Fruit fly (Drosophila melanogaster) whole organism, embryonic: Measurements from ENCODE around the gene CG15283.

Experiments
- CG10565 ChIP-seq: fragments of 200-800 bp; sonication (Bioruptor generic); optimal IDR thresholded peaks from 3 replicates; lab custom pipeline; 2016; ENCODE audit warnings: missing biosample characterization, mild to moderate bottlenecking, missing genetic modification characterization
- CG11093 ChIP-seq: fragments of 200-800 bp; sonication (Bioruptor generic); IDR thresholded peaks from 3 replicates; pipeline ENCODE4 v1.3.6; 2022; ENCODE audit warnings: missing biosample characterization, missing genetic modification characterization
- CG11456 ChIP-seq: fragments of 200-800 bp; sonication (Bioruptor generic); IDR thresholded peaks from 3 replicates; pipeline ENCODE4 v1.3.6; 2022; ENCODE audit warnings: missing biosample characterization, missing genetic modification characterization
- CG12071 ChIP-seq: fragments of 200-800 bp; sonication (Bioruptor generic); optimal IDR thresholded peaks from 3 replicates; lab custom pipeline; 2018; ENCODE audit warnings: missing biosample characterization, mild to moderate bottlenecking, missing genetic modification characterization
- CG14050 ChIP-seq: fragments of 200-800 bp; sonication (Bioruptor generic); IDR thresholded peaks from 3 replicates; pipeline ENCODE4 v1.3.6; 2022; ENCODE audit warnings: missing biosample characterization, missing genetic modification characterization
- CG14441 ChIP-seq: fragments of 200-800 bp; sonication (Bioruptor generic); IDR thresholded peaks from 2 replicates; pipeline ENCODE4 v1.3.6; 2022; ENCODE audit warnings: missing biosample characterization, missing genetic modification characterization
- CG15696 ChIP-seq: fragments of 200-800 bp; sonication (Bioruptor generic); optimal IDR thresholded peaks from 2 replicates; lab custom pipeline; 2019; ENCODE audit warnings: missing biosample characterization, mild to moderate bottlenecking, missing genetic modification characterization, moderate library complexity
- CG16813 ChIP-seq: fragments of 200-800 bp; sonication (Bioruptor generic); IDR thresholded peaks from 3 replicates; pipeline ENCODE4 v1.3.6; 2022; ENCODE audit warnings: missing biosample characterization, missing genetic modification characterization; ENCODE audit not compliant: partially characterized antibody
- CG17829 ChIP-seq: fragments of 200-800 bp; optimal IDR thresholded peaks from 2 replicates; lab custom pipeline; 2019; ENCODE audit warnings: missing biosample characterization, mild to moderate bottlenecking, missing genetic modification characterization, moderate library complexity
- CG2889 ChIP-seq: fragments of 200-800 bp; sonication (Bioruptor generic); IDR thresholded peaks from 3 replicates; pipeline ENCODE4 v1.3.6; 2022; ENCODE audit warnings: missing biosample characterization, missing genetic modification characterization
- CG3281 ChIP-seq: fragments of 200-800 bp; sonication (Bioruptor generic); optimal IDR thresholded peaks from 3 replicates; lab custom pipeline; 2017; ENCODE audit warnings: missing biosample characterization, mild to moderate bottlenecking, missing genetic modification characterization
- CG34224 ChIP-seq: fragments of 200-800 bp; sonication (Bioruptor generic); IDR thresholded peaks from 3 replicates; pipeline ENCODE4 v1.3.6; 2022; ENCODE audit warnings: missing biosample characterization, missing genetic modification characterization; ENCODE audit not compliant: partially characterized antibody
- CG6175 ChIP-seq: fragments of 200-800 bp; sonication (Bioruptor generic); IDR thresholded peaks from 3 replicates; pipeline ENCODE4 v1.3.6; 2022; ENCODE audit warnings: missing biosample characterization, missing genetic modification characterization
- CG7372 ChIP-seq: fragments of 200-800 bp; sonication (Bioruptor generic); IDR thresholded peaks from 2 replicates; pipeline ENCODE4 v1.3.6; 2022; ENCODE audit warnings: missing biosample characterization, missing genetic modification characterization
- CG8290 ChIP-seq, 3 experiments: fragments of 200-800 bp; sonication (Bioruptor generic); optimal IDR thresholded peaks; 2 replicates each; lab custom pipeline; 2016 to 2019; ENCODE audit warnings: missing biosample characterization in 3 of 3, missing genetic modification characterization in 3 of 3, mild to moderate bottlenecking in 2 of 3, moderate library complexity in 1 of 3
- CG9609 ChIP-seq: fragments of 200-800 bp; sonication (Bioruptor generic); optimal IDR thresholded peaks from 3 replicates; lab custom pipeline; 2016; ENCODE audit warnings: missing biosample characterization, missing genetic modification characterization
- CG9932 ChIP-seq: fragments of 200-800 bp; sonication (Bioruptor generic); IDR thresholded peaks from 2 replicates; pipeline ENCODE4 v1.3.6; 2022; ENCODE audit warnings: missing biosample characterization, missing genetic modification characterization
- CHES-1-like ChIP-seq: fragments of 200-800 bp; sonication (Bioruptor generic); optimal IDR thresholded peaks from 2 replicates; lab custom pipeline; 2016; ENCODE audit warnings: missing biosample characterization, missing genetic modification characterization
- Deaf1 ChIP-seq: fragments of 200-800 bp; optimal IDR thresholded peaks from 3 replicates; lab custom pipeline; 2019; ENCODE audit warnings: missing biosample characterization, mild to moderate bottlenecking, missing genetic modification characterization, moderate library complexity
- Dref ChIP-seq: fragments of 200-800 bp; sonication (Bioruptor generic); IDR thresholded peaks from 2 replicates; pipeline ENCODE4 v1.3.6; 2022; ENCODE audit warnings: missing biosample characterization, missing genetic modification characterization
- Gsc ChIP-seq: fragments of 200-800 bp; sonication (Bioruptor generic); IDR thresholded peaks from 2 replicates; pipeline ENCODE4 v1.3.6; 2022; ENCODE audit warnings: missing biosample characterization, missing genetic modification characterization
- HLH3B ChIP-seq: fragments of 200-800 bp; sonication (Bioruptor generic); IDR thresholded peaks from 2 replicates; pipeline ENCODE4 v1.3.6; 2022; ENCODE audit warnings: missing biosample characterization, missing genetic modification characterization
- HLH54F ChIP-seq: fragments of 200-800 bp; sonication (Bioruptor generic); optimal IDR thresholded peaks from 3 replicates; lab custom pipeline; 2016; ENCODE audit warnings: missing biosample characterization, missing genetic modification characterization
- HmgZ ChIP-seq: fragments of 200-800 bp; sonication (Bioruptor generic); optimal IDR thresholded peaks from 2 replicates; lab custom pipeline; 2018; ENCODE audit warnings: missing biosample characterization, mild to moderate bottlenecking, missing genetic modification characterization
- Hmx ChIP-seq: fragments of 200-800 bp; sonication (Bioruptor generic); optimal IDR thresholded peaks from 2 replicates; lab custom pipeline; 2016; ENCODE audit warnings: missing biosample characterization, missing genetic modification characterization
- Hr39 ChIP-seq: fragments of >200 bp; optimal IDR thresholded peaks from 2 replicates; lab custom pipeline; 2017
- Mad ChIP-seq: fragments of 200-800 bp; sonication (Bioruptor generic); optimal IDR thresholded peaks from 2 replicates; lab custom pipeline; 2016; ENCODE audit warnings: missing biosample characterization, missing genetic modification characterization
- Nf-YB ChIP-seq: fragments of 200-800 bp; sonication (Bioruptor generic); optimal IDR thresholded peaks from 3 replicates; lab custom pipeline; 2019; ENCODE audit warnings: missing biosample characterization, mild to moderate bottlenecking, missing genetic modification characterization, moderate library complexity
- NfI ChIP-seq: fragments of 200-800 bp; sonication (Bioruptor generic); optimal IDR thresholded peaks from 3 replicates; lab custom pipeline; 2018; ENCODE audit warnings: missing biosample characterization, mild to moderate bottlenecking, missing genetic modification characterization, moderate library complexity
- Taf1 ChIP-seq: fragments of 200-800 bp; sonication (Bioruptor generic); IDR thresholded peaks from 2 replicates; pipeline ENCODE4 v1.3.6; 2022; ENCODE audit warnings: missing biosample characterization, missing genetic modification characterization
- bcd ChIP-seq: fragments of 200-800 bp; sonication (Bioruptor generic); optimal IDR thresholded peaks from 2 replicates; lab custom pipeline; 2017; ENCODE audit warnings: missing biosample characterization, mild to moderate bottlenecking, missing genetic modification characterization
- bigmax ChIP-seq: fragments of 200-800 bp; sonication (Bioruptor generic); optimal IDR thresholded peaks from 2 replicates; lab custom pipeline; 2018; ENCODE audit warnings: missing biosample characterization, mild to moderate bottlenecking, missing genetic modification characterization
- btn ChIP-seq: fragments of 200-800 bp; sonication (Bioruptor generic); optimal IDR thresholded peaks from 2 replicates; lab custom pipeline; 2016; ENCODE audit warnings: missing biosample characterization, missing genetic modification characterization
- cas ChIP-seq: fragments of 200-800 bp; sonication (Bioruptor generic); IDR thresholded peaks from 2 replicates; pipeline ENCODE4 v1.3.6; 2022; ENCODE audit warnings: missing biosample characterization, missing genetic modification characterization
- cato ChIP-seq: fragments of 200-800 bp; sonication (Bioruptor generic); optimal IDR thresholded peaks from 2 replicates; lab custom pipeline; 2016; ENCODE audit warnings: missing biosample characterization, missing genetic modification characterization, borderline replicate concordance
- chinmo ChIP-seq: fragments of 200-800 bp; sonication (Bioruptor generic); IDR thresholded peaks from 4 replicates; pipeline ENCODE4 v1.3.6; 2022; ENCODE audit warnings: missing biosample characterization, missing genetic modification characterization; ENCODE audit not compliant: partially characterized antibody
- en ChIP-seq: fragments of 200-800 bp; sonication (Bioruptor generic); optimal IDR thresholded peaks from 2 replicates; lab custom pipeline; 2016; ENCODE audit warnings: missing biosample characterization, missing genetic modification characterization
- exex ChIP-seq: fragments of 200-800 bp; sonication (Bioruptor generic); optimal IDR thresholded peaks from 4 replicates; lab custom pipeline; 2018; ENCODE audit warnings: missing biosample characterization, mild to moderate bottlenecking, missing genetic modification characterization, moderate library complexity
- fd3F ChIP-seq: fragments of 200-800 bp; sonication (Bioruptor generic); optimal IDR thresholded peaks from 2 replicates; lab custom pipeline; 2018; ENCODE audit warnings: missing biosample characterization, mild to moderate bottlenecking, missing genetic modification characterization, moderate library complexity
- gcm2 ChIP-seq: fragments of 200-800 bp; sonication (Bioruptor generic); optimal IDR thresholded peaks from 2 replicates; lab custom pipeline; 2016; ENCODE audit warnings: missing biosample characterization, missing genetic modification characterization
- gem ChIP-seq: fragments of 200-800 bp; sonication (Bioruptor generic); optimal IDR thresholded peaks from 2 replicates; lab custom pipeline; 2019; ENCODE audit warnings: missing biosample characterization, mild to moderate bottlenecking, missing genetic modification characterization, moderate library complexity
- grau ChIP-seq: fragments of 200-800 bp; optimal IDR thresholded peaks from 3 replicates; lab custom pipeline; 2019; ENCODE audit warnings: missing biosample characterization, mild to moderate bottlenecking, missing genetic modification characterization, moderate library complexity
- lbe ChIP-seq: fragments of 200-800 bp; sonication (Bioruptor generic); optimal IDR thresholded peaks from 2 replicates; lab custom pipeline; 2016; ENCODE audit warnings: missing biosample characterization, mild to moderate bottlenecking, missing genetic modification characterization
- lola ChIP-seq, 3 experiments: fragments of >200 bp in 2 of 3; fragments of 200-800 bp in 1 of 3; sonication (Bioruptor generic) in 1 of 3; optimal IDR thresholded peaks; 2 replicates each; lab custom pipeline; 2017 to 2019; ENCODE audit warnings: missing biosample characterization in 3 of 3, missing genetic modification characterization in 3 of 3, mild to moderate bottlenecking in 1 of 3, moderate library complexity in 1 of 3
- peb ChIP-seq: fragments of 200-800 bp; sonication (Bioruptor generic); IDR thresholded peaks from 2 replicates; pipeline ENCODE4 v1.3.6; 2022; ENCODE audit warnings: missing biosample characterization, missing genetic modification characterization
- pros ChIP-seq: fragments of 200-800 bp; sonication (Bioruptor generic); optimal IDR thresholded peaks from 3 replicates; lab custom pipeline; 2019; ENCODE audit warnings: missing biosample characterization, mild to moderate bottlenecking, missing genetic modification characterization, moderate library complexity
- psq ChIP-seq: fragments of 200-800 bp; sonication (Bioruptor generic); optimal IDR thresholded peaks from 2 replicates; lab custom pipeline; 2017; ENCODE audit warnings: missing biosample characterization, missing genetic modification characterization
- sqz ChIP-seq: fragments of 200-800 bp; sonication (Bioruptor generic); optimal IDR thresholded peaks from 3 replicates; lab custom pipeline; 2018; ENCODE audit warnings: missing biosample characterization, mild to moderate bottlenecking, missing genetic modification characterization
- zfh1 ChIP-seq: fragments of 200-800 bp; sonication (Bioruptor generic); IDR thresholded peaks from 3 replicates; pipeline ENCODE4 v1.3.6; 2022; ENCODE audit warnings: missing biosample characterization, missing genetic modification characterization

Gene CG15283

dm6 chr2L:14462644-14463394 is 12.1 kb upstream of the CG15283 start (continued):
- TF ChIP-seq bcd (GFP tag; lab: Kevin White, UChicago) (peak; percentile 68), CG11456 (GFP tag; lab: Robert Waterston, UW) (no peak), Dref (GFP tag; lab: Robert Waterston, UW) (no peak), gcm2 (GFP tag; lab: Kevin White, UChicago) (no peak), sqz (peak; percentile 73), fd3F (GFP tag; lab: Kevin White, UChicago) (no peak), btn (peak; percentile 6), psq (GFP tag; lab: Kevin White, UChicago) (peak; percentile 34), HLH54F (GFP tag; lab: Kevin White, UChicago) (no peak), CG7372 (GFP tag; lab: Robert Waterston, UW) (peak; percentile 53), gem (tag; lab: Kevin White, UChicago) (peak; percentile 88), pros (GFP tag; lab: Kevin White, UChicago) (no peak), CG9609 (GFP tag; lab: Kevin White, UChicago) (no peak), CG34224 (GFP tag; lab: Robert Waterston, UW) (no peak), CG12071 (GFP tag; lab: Kevin White, UChicago) (peak; percentile 45), cato (peak; percentile 26), HmgZ (tag; lab: Kevin White, UChicago) (no peak), exex (tag; lab: Kevin White, UChicago) (no peak), Gsc (no peak), Taf1 (GFP tag; lab: Robert Waterston, UW) (no peak), CG2889 (GFP tag; lab: Robert Waterston, UW) (no peak), CG15696 (peak; percentile 90), CG3281 (GFP tag; lab: Kevin White, UChicago) (peak; percentile 32), zfh1 (0 out of 3 replicates have a peak, but pooled peaks have one; percentile 53), Deaf1 (tag; lab: Kevin White, UChicago) (peak; percentile 12), bigmax (GFP tag; lab: Kevin White, UChicago) (no peak), grau (tag; lab: Kevin White, UChicago) (peak; percentile 76), lbe (GFP tag; lab: Kevin White, UChicago) (no peak), HLH3B (GFP tag; lab: Robert Waterston, UW) (no peak; the same call in none of the 2 replicates), CHES-1-like (GFP tag; lab: Kevin White, UChicago) (no peak), Nf-YB (GFP tag; lab: Kevin White, UChicago) (peak; percentile 53), CG14050 (0 out of 3 replicates have a peak, but pooled peaks have one; percentile 37), en (GFP tag; lab: Kevin White, UChicago) (peak; percentile 35), Hmx (GFP tag; lab: Kevin White, UChicago) (no peak), NfI (GFP tag; lab: Kevin White, UChicago) (no peak), CG8290 (GFP tag; optimal IDR thresholded peaks at IDR 0.05; lab: Kevin White, UChicago) (no peak), CG8290 (tag; optimal IDR thresholded peaks at IDR 0.05; lab: Kevin White, UChicago) (no peak), CG14441 (GFP tag; lab: Robert Waterston, UW) (peak; percentile 70), cas (no peak), Mad (GFP tag; lab: Kevin White, UChicago) (no peak), chinmo (GFP tag; lab: Robert Waterston, UW) (no peak), CG16813 (GFP tag; lab: Robert Waterston, UW) (no peak), peb (GFP tag; lab: Robert Waterston, UW) (no peak; the same call in none of the 2 replicates), CG11093 (GFP tag; lab: Robert Waterston, UW) (peak; percentile 74), Hr39 (lab: Kevin White, UChicago) (no peak), CG9932 (GFP tag; lab: Robert Waterston, UW) (no peak), lola (GFP tag; optimal IDR thresholded peaks at IDR 0.05; lab: Kevin White, UChicago) (peak in 1 of 3 experiments; percentile 90), CG17829 (tag; lab: Kevin White, UChicago) (peak; percentile 94), CG6175 (GFP tag; lab: Robert Waterston, UW) (no peak), CG10565 (GFP tag; lab: Kevin White, UChicago) (no peak)
